Worm (Caenorhabditis elegans) whole organism, L1 larva: Measurements from ENCODE around the gene clec-6.

Experiments
- aly-2 ChIP-seq: fragments of 150-350 bp; optimal IDR thresholded peaks from 2 replicates; lab custom pipeline; 2014; ENCODE audit warnings: missing biosample characterization, missing genetic modification characterization
- blmp-1 ChIP-seq: fragments of 150-350 bp; optimal IDR thresholded peaks from 2 replicates; lab custom pipeline; 2014; ENCODE audit warnings: missing biosample characterization, missing genetic modification characterization
- ceh-88 ChIP-seq: fragments of 200-800 bp; sonication (Bioruptor generic); IDR thresholded peaks from 2 replicates; pipeline ENCODE4 v1.3.6; 2022; ENCODE audit warnings: missing genetic modification characterization, missing compliant biosample characterization
- lin-13 ChIP-seq: fragments of 150-350 bp; optimal IDR thresholded peaks from 2 replicates; lab custom pipeline; 2014; ENCODE audit warnings: missing biosample characterization, missing genetic modification reagents, missing genetic modification characterization
- lin-35 ChIP-seq, 2 experiments: fragments of 150-350 bp; optimal IDR thresholded peaks; 2 replicates each; lab custom pipeline; 2014; ENCODE audit warnings: missing biosample characterization in 2 of 2, missing genetic modification characterization in 2 of 2, missing genetic modification reagents in 2 of 2
- mep-1 ChIP-seq: fragments of 150-350 bp; optimal IDR thresholded peaks from 2 replicates; lab custom pipeline; 2014; ENCODE audit warnings: missing biosample characterization, missing genetic modification characterization
- nhr-11 ChIP-seq: fragments of 150-350 bp; optimal IDR thresholded peaks from 2 replicates; lab custom pipeline; 2014; ENCODE audit warnings: missing biosample characterization, missing genetic modification characterization
- nhr-47 ChIP-seq: sonication (generic microtip); optimal IDR thresholded peaks from 2 replicates; lab custom pipeline; 2016; ENCODE audit warnings: mild to moderate bottlenecking, missing genetic modification characterization, moderate library complexity, missing compliant biosample characterization
- skn-1 ChIP-seq: fragments of 150-350 bp; optimal IDR thresholded peaks from 2 replicates; lab custom pipeline; 2014; ENCODE audit warnings: missing biosample characterization, missing genetic modification characterization
- snpc-4 ChIP-seq: fragments of 150-350 bp; optimal IDR thresholded peaks from 2 replicates; lab custom pipeline; 2014; ENCODE audit warnings: missing biosample characterization, missing genetic modification characterization
- unc-130 ChIP-seq: fragments of 150-350 bp; optimal IDR thresholded peaks from 2 replicates; lab custom pipeline; 2017; ENCODE audit warnings: missing biosample characterization, missing genetic modification characterization, inconsistent platforms
- zag-1 ChIP-seq: fragments of 150-350 bp; optimal IDR thresholded peaks from 2 replicates; lab custom pipeline; 2014; ENCODE audit warnings: missing biosample characterization, missing genetic modification characterization
- ztf-11 ChIP-seq, 2 experiments: sonication (generic microtip); optimal IDR thresholded peaks; 2 replicates each; lab custom pipeline; 2016 to 2017; ENCODE audit warnings: missing genetic modification characterization in 2 of 2, missing biosample characterization in 1 of 2, missing compliant biosample characterization in 1 of 2
- ztf-4 ChIP-seq: fragments of 150-350 bp; optimal IDR thresholded peaks from 2 replicates; lab custom pipeline; 2014; ENCODE audit warnings: missing biosample characterization, missing genetic modification characterization

DNA sequence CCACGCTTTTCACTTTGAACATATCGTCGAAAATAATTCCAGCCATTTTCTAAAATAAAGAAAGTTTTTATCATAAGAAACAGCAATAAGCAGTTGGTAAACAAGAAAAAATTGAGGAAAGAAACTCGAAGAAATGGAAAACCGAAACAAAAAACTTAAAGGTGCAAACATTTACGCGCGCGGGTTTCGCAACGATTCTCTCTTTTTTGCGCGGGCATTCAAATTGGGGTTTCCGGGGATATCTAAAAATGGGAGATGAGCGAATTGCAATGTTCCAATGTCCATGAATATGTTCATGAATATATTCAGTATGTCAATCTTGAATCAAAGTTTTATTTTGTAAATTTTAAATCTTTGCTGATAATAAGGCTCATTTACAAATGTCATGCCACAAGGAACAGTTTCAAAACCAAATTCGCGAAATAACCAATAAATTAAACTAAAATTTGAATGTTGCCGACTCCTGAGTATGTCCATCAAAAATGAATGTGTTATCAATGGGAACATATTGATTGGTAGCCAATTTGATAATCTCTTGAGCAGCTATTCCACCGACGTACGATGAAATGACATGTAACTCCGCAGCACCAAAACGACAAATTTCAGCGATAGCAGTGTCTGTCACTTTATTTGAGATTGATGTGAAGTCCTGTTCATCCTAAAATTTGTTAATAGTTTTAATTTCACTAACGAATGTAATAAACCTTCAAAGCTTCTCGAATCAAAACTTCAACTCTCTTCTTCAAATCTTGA lies 30.9 kb upstream of the clec-6 start, which contains the start of gene rpb-8:
- TF ChIP-seq nhr-11 (tag; lab: Kevin White, UChicago) (no peak), zag-1 (tag; lab: Kevin White, UChicago) (no peak), lin-13 (GFP tag; lab: Kevin White, UChicago) (peak; percentile 38), blmp-1 (tag; lab: Kevin White, UChicago) (peak; percentile 77), ceh-88 (GFP tag; lab: Robert Waterston, UW) (no peak), ztf-11 (tag; optimal IDR thresholded peaks at IDR 0.05; lab: Kevin White, UChicago) (no peak), ztf-4 (tag; lab: Kevin White, UChicago) (peak; percentile 7), lin-35 (GFP tag; optimal IDR thresholded peaks at IDR 0.05; lab: Kevin White, UChicago) (peak; percentile 94 to 96), unc-130 (tag; lab: Kevin White, UChicago) (peak; percentile 26), skn-1 (peak; percentile 53), nhr-47 (tag; lab: Kevin White, UChicago) (peak; percentile 52), aly-2 (tag; lab: Kevin White, UChicago) (no peak), snpc-4 (no peak), mep-1 (tag; lab: Kevin White, UChicago) (no peak)
